Fruit fly (Drosophila melanogaster) whole organism: Measurements from ENCODE around the gene CG31122.

Experiments
- CG8478 ChIP-seq: fragments of >200 bp; optimal IDR thresholded peaks from 2 replicates; lab custom pipeline; 2018; ENCODE audit warnings: inconsistent platforms
- Dll ChIP-seq: fragments of >200 bp; optimal IDR thresholded peaks from 2 replicates; lab custom pipeline; 2017
- EcR ChIP-seq, 2 experiments: fragments of >200 bp; optimal IDR thresholded peaks; 2 replicates each; lab custom pipeline; 2017; ENCODE audit warnings: missing biosample characterization in 2 of 2, missing genetic modification characterization in 2 of 2, missing genetic modification reagents in 2 of 2
- pan ChIP-seq: fragments of >200 bp; optimal IDR thresholded peaks from 2 replicates; lab custom pipeline; 2017
- psq ChIP-seq: fragments of >200 bp; optimal IDR thresholded peaks from 2 replicates; lab custom pipeline; 2017
- usp ChIP-seq: fragments of >200 bp; optimal IDR thresholded peaks from 2 replicates; lab custom pipeline; 2017; ENCODE audit warnings: missing biosample characterization, missing genetic modification characterization, mixed read lengths

The CG31122 gene

DNA sequence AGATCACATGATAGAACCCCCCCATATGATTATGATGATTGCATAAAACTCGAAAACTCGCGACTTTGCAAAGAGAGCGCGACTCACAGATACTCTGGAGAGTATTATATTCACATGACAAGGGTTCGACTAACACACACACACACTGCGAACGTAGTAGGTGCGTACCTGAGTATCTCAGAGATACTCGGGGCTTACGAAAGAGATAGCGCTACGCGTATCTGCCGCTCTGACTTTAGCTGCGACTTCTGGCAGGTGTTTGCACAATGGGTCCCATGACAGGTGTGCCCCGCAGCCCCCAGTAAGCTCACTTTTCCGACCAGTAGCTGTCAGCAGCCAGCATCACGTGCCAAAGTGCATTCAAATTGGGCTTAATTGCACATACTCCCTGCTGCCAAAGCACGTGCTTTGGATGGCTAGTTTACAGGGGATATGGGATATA is 14.2 kb downstream of the CG31122 start:
- TF ChIP-seq CG8478 (lab: Kevin White, UChicago) = no peak
- TF ChIP-seq Dll (lab: Kevin White, UChicago) = peak; percentile 64
- TF ChIP-seq EcR (GFP tag; optimal IDR thresholded peaks at IDR 0.05; lab: Kevin White, UChicago) = no peak
- no peak for TF ChIP-seq usp (GFP tag; lab: Kevin White, UChicago)
- no peak for TF ChIP-seq psq (lab: Kevin White, UChicago)
- no peak for TF ChIP-seq pan (lab: Kevin White, UChicago)

- no peak for TF ChIP-seq psq (lab: Kevin White, UChicago)
- TF ChIP-seq pan (lab: Kevin White, UChicago) = no peak
- TF ChIP-seq Dll (lab: Kevin White, UChicago) = no peak
These were observed 14.8 kb downstream of the CG31122 start for dm6 chr3R:18397834-18398378.

DNA sequence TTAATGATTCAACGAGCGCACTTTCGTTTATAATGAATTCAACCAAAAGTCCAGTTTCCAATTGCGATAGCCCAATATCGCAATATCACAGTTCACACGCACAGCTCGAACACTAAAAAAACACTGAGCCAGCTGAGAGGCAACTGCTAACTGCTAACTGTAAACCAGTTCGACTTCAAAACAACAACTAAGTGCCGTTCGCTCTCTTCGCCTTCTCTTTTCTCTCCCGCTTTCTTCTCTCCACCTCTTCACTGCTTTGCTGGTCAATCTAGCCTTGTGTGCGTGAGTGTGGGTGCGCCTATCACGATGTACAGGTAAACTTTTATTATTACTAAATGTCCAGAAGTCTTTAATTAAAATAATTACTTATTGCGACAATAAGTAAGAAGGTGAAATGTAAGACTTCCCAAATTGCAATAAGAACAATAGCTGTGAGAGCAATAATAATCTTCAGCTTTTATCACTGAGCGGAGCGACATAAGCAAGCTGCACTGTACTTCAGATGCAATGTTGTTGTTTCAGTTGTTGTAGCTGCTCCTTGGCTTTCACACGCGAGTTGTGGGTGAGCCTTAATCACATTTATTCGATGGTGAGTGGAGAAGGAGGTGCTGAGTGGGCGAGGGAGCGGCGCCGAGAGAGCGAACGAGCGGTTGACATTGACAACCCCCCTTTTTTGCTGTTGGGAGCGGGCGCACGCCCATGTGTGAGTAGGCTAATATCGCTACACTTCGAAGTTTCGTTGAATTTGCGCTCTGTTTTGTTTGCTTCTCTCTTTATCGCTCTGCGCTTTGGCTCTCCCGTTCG is 15.7 kb downstream of the CG31122 start, which contains the start of gene Vti1b:
Gene Vti1b, plus strand, starts transcription at position 195 of the 804 bp plus-strand sequence.
- TF ChIP-seq Dll (lab: Kevin White, UChicago) (peak; percentile 89), EcR (GFP tag; optimal IDR thresholded peaks at IDR 0.05; lab: Kevin White, UChicago) (no peak), usp (GFP tag; lab: Kevin White, UChicago) (no peak), pan (lab: Kevin White, UChicago) (no peak), psq (lab: Kevin White, UChicago) (no peak), CG8478 (lab: Kevin White, UChicago) (no peak)

- TF ChIP-seq psq (lab: Kevin White, UChicago) (no peak), CG8478 (lab: Kevin White, UChicago) (no peak), pan (lab: Kevin White, UChicago) (no peak), Dll (lab: Kevin White, UChicago) (no peak), usp (GFP tag; lab: Kevin White, UChicago) (no peak), EcR (GFP tag; optimal IDR thresholded peaks at IDR 0.05; lab: Kevin White, UChicago) (no peak)
These were observed 17.0 kb downstream of the CG31122 start for dm6 chr3R:18395694-18396093.

DNA sequence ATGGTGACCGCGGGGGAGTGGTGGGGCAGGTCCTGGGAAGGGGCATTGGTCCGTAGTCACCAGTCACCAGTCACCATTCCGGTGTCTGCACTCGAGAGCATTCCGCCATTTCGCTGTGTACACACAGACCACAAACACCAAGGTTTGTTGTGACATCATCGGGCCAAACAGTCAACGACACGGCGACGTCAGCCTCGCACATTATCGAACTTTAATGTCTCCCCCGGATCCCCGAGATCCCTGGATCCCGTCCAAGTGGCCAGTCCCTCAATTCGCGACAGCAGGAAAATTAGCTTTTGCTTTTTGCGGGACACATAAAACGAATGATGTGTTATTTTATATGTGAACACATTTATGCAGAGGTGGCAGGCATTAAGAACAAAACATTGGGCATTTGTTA is 17.8 kb downstream of the CG31122 start:
- TF ChIP-seq Dll (lab: Kevin White, UChicago) (no peak), usp (GFP tag; lab: Kevin White, UChicago) (no peak), CG8478 (lab: Kevin White, UChicago) (no peak), EcR (GFP tag; optimal IDR thresholded peaks at IDR 0.05; lab: Kevin White, UChicago) (no peak), psq (lab: Kevin White, UChicago) (no peak), pan (lab: Kevin White, UChicago) (no peak)

dm6 chr3R:18393436-18393835 is 19.2 kb downstream of the CG31122 start:
- TF ChIP-seq EcR (GFP tag; optimal IDR thresholded peaks at IDR 0.05; lab: Kevin White, UChicago) = no peak
- no peak for TF ChIP-seq psq (lab: Kevin White, UChicago)
- no peak for TF ChIP-seq CG8478 (lab: Kevin White, UChicago)
- no peak for TF ChIP-seq usp (GFP tag; lab: Kevin White, UChicago)
- TF ChIP-seq Dll (lab: Kevin White, UChicago) = no peak
- no peak for TF ChIP-seq pan (lab: Kevin White, UChicago)

DNA sequence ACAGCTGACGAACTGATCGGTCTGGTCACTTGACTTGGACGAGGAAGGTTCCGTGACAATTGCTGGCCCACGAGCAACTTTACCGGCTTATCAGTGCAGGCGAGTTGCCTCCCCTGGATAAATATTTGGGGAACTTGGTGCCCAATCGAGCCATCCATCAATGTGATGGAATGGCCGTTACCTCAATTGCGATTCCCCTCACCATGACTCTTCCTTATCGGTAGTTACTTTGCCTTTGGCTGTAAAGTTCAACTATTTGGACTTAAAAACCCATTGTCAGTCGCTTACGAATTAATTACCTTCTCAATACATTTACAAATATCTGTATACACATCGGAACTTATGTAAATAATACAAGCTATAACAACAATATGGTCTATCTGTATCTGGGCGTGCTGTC is 22.9 kb downstream of the CG31122 start, which contains the start of gene Vha100-4:
Gene Vha100-4, minus strand, starts transcription at position 16 of the 400 bp plus-strand sequence.
- no peak for TF ChIP-seq psq (lab: Kevin White, UChicago)
- TF ChIP-seq Dll (lab: Kevin White, UChicago) = no peak
- TF ChIP-seq pan (lab: Kevin White, UChicago) = no peak
- no peak for TF ChIP-seq EcR (GFP tag; optimal IDR thresholded peaks at IDR 0.05; lab: Kevin White, UChicago)
- no peak for TF ChIP-seq usp (GFP tag; lab: Kevin White, UChicago)
- no peak for TF ChIP-seq CG8478 (lab: Kevin White, UChicago)

DNA sequence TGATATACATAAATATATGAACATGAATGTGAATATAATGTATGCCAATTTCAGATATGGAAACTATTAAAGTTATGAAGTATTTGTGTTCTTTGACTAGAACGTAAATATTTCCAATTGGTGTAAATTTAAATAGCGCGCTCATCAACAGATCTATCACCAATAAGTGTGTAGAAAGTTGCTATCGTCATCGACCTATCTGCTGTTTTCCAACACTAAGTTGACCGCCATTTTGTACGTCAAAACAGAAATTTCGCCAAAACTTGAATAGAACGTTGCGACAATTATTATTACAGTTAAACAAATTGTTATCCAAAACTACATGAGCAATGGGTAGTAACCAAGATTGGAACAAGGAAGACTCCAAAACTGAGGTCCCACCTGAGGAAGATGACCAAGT is 27.1 kb downstream of the CG31122 start, which contains the start of gene cona:
Gene cona, plus strand, starts transcription at position 236 of the 400 bp plus-strand sequence.
- TF ChIP-seq EcR (GFP tag; optimal IDR thresholded peaks at IDR 0.05; lab: Kevin White, UChicago) (no peak), usp (GFP tag; lab: Kevin White, UChicago) (no peak), CG8478 (lab: Kevin White, UChicago) (no peak), psq (lab: Kevin White, UChicago) (no peak), Dll (lab: Kevin White, UChicago) (no peak)

- TF ChIP-seq psq (lab: Kevin White, UChicago) (no peak), EcR (GFP tag; optimal IDR thresholded peaks at IDR 0.05; lab: Kevin White, UChicago) (no peak), Dll (lab: Kevin White, UChicago) (no peak), usp (GFP tag; lab: Kevin White, UChicago) (no peak), pan (lab: Kevin White, UChicago) (no peak), CG8478 (lab: Kevin White, UChicago) (no peak)
These were observed 27.7 kb downstream of the CG31122 start, which contains the start of gene CG14309 for dm6 chr3R:18384972-18385371. Gene CG14309, minus strand, starts transcription at chr3R:18385072.

- no peak for TF ChIP-seq usp (GFP tag; lab: Kevin White, UChicago)
These were observed 31.6 kb downstream of the CG31122 start, which contains the start of gene CG7675 for dm6 chr3R:18381014-18381512. Gene CG7675, minus strand, starts transcription at chr3R:18381178.

DNA sequence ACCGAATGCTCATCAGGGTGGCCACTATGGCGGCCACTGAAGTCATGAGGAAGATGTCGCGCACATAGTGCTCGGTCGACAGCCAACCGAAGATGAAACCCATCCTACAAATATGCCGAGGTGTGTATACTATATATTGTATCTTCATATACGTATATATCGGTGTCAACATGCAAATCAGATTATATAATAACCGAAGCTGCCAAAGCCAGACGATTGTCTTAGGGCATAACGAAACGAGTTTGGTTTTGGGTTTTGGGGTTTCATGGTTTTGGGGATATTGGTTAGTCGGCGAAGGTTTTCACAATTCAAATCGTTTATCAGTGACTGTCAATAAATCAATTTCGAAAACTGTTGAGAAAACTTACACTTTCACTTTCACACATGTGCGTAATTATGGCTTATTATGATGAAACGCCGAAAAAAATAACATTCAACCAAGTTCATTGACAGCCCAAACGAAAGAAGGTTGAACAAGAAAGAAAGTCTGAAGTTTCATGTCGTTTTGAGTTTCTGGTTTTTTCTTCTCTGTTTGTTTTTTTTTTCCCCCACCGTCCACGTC is 32.3 kb downstream of the CG31122 start:
- TF ChIP-seq Dll (lab: Kevin White, UChicago) (no peak), pan (lab: Kevin White, UChicago) (no peak), CG8478 (lab: Kevin White, UChicago) (no peak), EcR (GFP tag; optimal IDR thresholded peaks at IDR 0.05; lab: Kevin White, UChicago) (no peak), psq (lab: Kevin White, UChicago) (no peak), usp (GFP tag; lab: Kevin White, UChicago) (no peak)
